Worm (Caenorhabditis elegans): ENCODE results near the gene C12D8.13.
A peak's percentile ranks its signal among the peaks of the same experiment; 100 is the strongest.

The C12D8.13 gene

DNA sequence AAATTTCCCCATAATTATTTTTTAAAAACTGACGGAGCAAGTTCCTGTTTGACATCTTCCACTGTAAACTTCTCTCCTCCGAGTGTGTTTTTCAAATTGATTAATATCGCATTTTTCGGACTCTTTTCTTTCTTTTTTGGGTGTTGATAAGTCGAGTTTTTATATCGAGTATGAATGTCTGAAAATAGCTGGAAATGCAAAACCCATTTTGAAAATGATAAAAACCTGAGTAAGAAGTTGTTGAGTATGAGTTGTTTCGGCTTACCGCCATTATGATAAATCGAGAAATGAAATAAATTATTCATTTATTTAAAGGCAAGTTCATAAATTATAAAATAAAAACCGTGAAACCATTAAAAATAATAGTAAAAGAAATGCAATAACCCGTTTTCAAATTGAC, 34.8 kb downstream of the C12D8.13 start, which contains the start of gene ZK856.18:
TSS of gene ZK856.18 (minus strand) at position 289 of the 400 bp plus-strand sequence.
- TF ChIP-seq lsy-2 (tag; optimal IDR thresholded peaks at IDR 0.05) (no peak), attf-4 (tag; optimal IDR thresholded peaks at IDR 0.05) (no peak), unc-62 (GFP tag; optimal IDR thresholded peaks at IDR 0.05 in 1 of 2) (peak in 1 of 2 experiments; percentile 90), unc-62 (tag; optimal IDR thresholded peaks at IDR 0.05) (no peak), ZK546.5 (tag; optimal IDR thresholded peaks at IDR 0.05) (no peak)

DNA sequence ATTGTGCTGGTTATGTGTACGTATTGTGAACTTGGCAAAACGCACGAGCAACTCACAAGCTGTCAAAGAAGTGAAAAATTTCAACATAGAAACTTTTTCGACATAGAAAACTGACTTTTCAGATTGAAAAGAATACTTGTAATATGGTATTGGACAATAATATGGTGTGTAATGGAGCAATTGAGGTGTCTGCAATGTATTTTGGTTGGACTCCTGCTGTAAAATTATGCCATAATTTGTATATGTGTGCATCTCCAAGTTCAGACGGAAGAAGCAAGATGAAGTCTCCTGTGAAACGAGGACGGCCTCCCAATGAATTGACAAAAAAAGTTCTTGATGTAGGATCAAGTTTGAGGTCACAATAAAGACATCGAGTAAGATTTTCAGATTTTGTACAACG, 36.7 kb downstream of the C12D8.13 start:
- TF ChIP-seq Y5F2A.4 (GFP tag; optimal IDR thresholded peaks at IDR 0.05) = no peak
- no peak for TF ChIP-seq hlh-30 (tag; optimal IDR thresholded peaks at IDR 0.05; ENCODE audit: insufficient read depth)
- TF ChIP-seq skn-1 (tag; optimal IDR thresholded peaks at IDR 0.05) = no peak
- TF ChIP-seq jun-1 (tag; optimal IDR thresholded peaks at IDR 0.05) = no peak
- TF ChIP-seq unc-62 (GFP tag; optimal IDR thresholded peaks at IDR 0.05 in 1 of 2) = peak in 1 of 2 experiments; percentile 77
- no peak for TF ChIP-seq unc-62 (tag; optimal IDR thresholded peaks at IDR 0.05)
- TF ChIP-seq nhr-6 (tag; optimal IDR thresholded peaks at IDR 0.05) = no peak
- peak; percentile 66 for TF ChIP-seq aha-1 (tag)
- TF ChIP-seq dve-1 (tag; optimal IDR thresholded peaks at IDR 0.05; ENCODE audit: insufficient read depth) = no peak
- TF ChIP-seq duxl-1 (tag; optimal IDR thresholded peaks at IDR 0.05; ENCODE audit: poor library complexity) = no peak

DNA sequence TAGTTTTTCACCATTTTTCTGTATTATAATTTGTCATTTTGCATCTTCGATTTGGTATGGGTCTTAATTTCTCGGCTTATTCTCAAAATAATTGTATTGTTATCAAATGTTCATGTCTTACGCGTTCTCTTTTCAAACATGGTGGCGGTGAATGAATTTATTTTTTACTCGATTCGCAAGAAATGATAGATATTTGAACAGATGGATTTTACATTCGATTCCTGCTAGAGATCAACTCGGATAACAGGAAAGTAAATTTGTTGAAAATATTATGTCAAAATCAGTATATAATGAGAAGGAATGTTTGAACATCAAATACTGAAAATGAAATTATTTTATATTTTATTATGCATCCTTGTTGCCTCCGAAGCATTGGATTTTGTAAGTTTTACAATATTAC, 37.5 kb downstream of the C12D8.13 start, which contains the start of gene ZK856.4:
TSS of gene ZK856.4 (plus strand) at position 301 of the 400 bp plus-strand sequence.
- no peak for TF ChIP-seq lin-39 (tag; optimal IDR thresholded peaks at IDR 0.05)
- no peak for TF ChIP-seq pha-4 (GFP tag; IDR thresholded peaks at IDR 0.05)
- TF ChIP-seq pha-4 (tag; optimal IDR thresholded peaks at IDR 0.05) = no peak
- TF ChIP-seq dmd-6 (GFP tag; IDR thresholded peaks at IDR 0.05) = no peak
- TF ChIP-seq daf-16 (GFP tag; optimal IDR thresholded peaks at IDR 0.05) = no peak
- TF ChIP-seq daf-16 (tag; optimal IDR thresholded peaks at IDR 0.05) = no peak
- no peak for TF ChIP-seq sdz-12 (GFP tag; optimal IDR thresholded peaks at IDR 0.05)
- TF ChIP-seq F10B5.3 (tag; optimal IDR thresholded peaks at IDR 0.05) = no peak
- no peak for TF ChIP-seq ama-1 (optimal IDR thresholded peaks at IDR 0.05)

DNA sequence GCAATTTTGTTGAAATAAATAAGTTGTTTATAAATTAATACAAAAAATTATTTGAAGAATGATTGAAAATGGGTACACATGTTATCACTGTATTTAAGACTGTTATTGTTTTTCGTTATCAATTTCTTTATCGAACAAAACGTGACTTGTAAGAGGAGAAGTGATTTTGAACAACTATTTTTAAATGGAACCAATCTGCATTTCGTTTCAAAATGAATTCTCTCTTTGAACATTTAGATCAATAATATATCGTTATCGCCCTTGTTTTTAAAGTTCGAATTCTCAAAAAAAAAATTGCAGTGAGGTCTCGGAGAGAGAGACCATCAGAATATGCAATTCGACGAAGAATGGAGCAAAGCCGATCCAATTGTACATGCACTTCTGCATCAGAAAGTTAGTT, 41.3 kb downstream of the C12D8.13 start, which contains the start of gene cul-5:
TSS of gene cul-5 (plus strand) at position 301 of the 400 bp plus-strand sequence.
- no peak for TF ChIP-seq daf-16 (GFP tag; optimal IDR thresholded peaks at IDR 0.05)
- peak; percentile 49 for TF ChIP-seq daf-16 (tag; optimal IDR thresholded peaks at IDR 0.05)
- TF ChIP-seq hif-1 (tag; optimal IDR thresholded peaks at IDR 0.05) = peak in 1 of 2 experiments; percentile 74
- peak; percentile 27 for TF ChIP-seq nhr-28 (tag; optimal IDR thresholded peaks at IDR 0.05)
- TF ChIP-seq dve-1 (tag; optimal IDR thresholded peaks at IDR 0.05; ENCODE audit: insufficient read depth) = peak; percentile 4
- no peak for TF ChIP-seq spr-1 (tag; optimal IDR thresholded peaks at IDR 0.05)

DNA sequence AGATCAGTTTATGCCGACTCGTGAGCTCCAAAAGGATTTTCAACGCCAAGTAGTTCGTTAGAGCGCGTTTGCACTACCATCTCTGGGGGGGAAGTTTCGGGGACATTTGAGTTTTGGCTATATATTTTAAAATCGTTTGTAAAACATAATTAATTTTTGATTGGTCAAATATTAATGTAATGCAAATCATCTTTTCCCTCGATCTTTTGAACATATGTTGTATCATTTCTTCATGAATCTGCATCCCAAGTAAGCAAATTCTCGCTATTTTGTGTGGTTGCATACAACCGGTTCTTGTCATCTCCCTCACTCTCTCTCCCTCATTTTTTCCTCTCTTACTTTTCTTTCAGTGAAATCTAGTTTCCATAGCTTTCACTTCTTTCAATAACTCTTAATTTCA, 42.3 kb downstream of the C12D8.13 start:
- TF ChIP-seq nhr-25 (tag; optimal IDR thresholded peaks at IDR 0.05; ENCODE audit: borderline replicate concordance, insufficient read depth) (no peak), ctbp-1 (GFP tag; IDR thresholded peaks at IDR 0.05) (0 out of 2 replicates have a peak, but pooled peaks have one; percentile 22), mxl-3 (GFP tag; optimal IDR thresholded peaks at IDR 0.05) (peak; percentile 24), ceh-44 (GFP tag; IDR thresholded peaks at IDR 0.05) (no peak), aly-2 (tag; optimal IDR thresholded peaks at IDR 0.05) (no peak), T20F7.1 (GFP tag; optimal IDR thresholded peaks at IDR 0.05) (peak; percentile 51), lin-15B (tag; optimal IDR thresholded peaks at IDR 0.05) (no peak), lin-38 (GFP tag; IDR thresholded peaks at IDR 0.05) (peak; percentile 93), snpc-4 (tag; optimal IDR thresholded peaks at IDR 0.05) (no peak), unc-130 (GFP tag; optimal IDR thresholded peaks at IDR 0.05) (peak; percentile 17), hlh-11 (tag; optimal IDR thresholded peaks at IDR 0.05) (peak; percentile 59), daf-8 (GFP tag; IDR thresholded peaks at IDR 0.05) (no peak), fkh-10 (GFP tag; optimal IDR thresholded peaks at IDR 0.05) (peak; percentile 53), daf-16 (GFP tag; optimal IDR thresholded peaks at IDR 0.05) (no peak), daf-16 (tag; optimal IDR thresholded peaks at IDR 0.05) (peak; percentile 12), F49E8.2 (tag; optimal IDR thresholded peaks at IDR 0.05; ENCODE audit: borderline replicate concordance) (no peak), hlh-30 (tag; optimal IDR thresholded peaks at IDR 0.05; ENCODE audit: insufficient read depth) (peak; percentile 64), dmd-6 (GFP tag; IDR thresholded peaks at IDR 0.05) (peak; percentile 16; the same call in 1 of the 2 replicates), F37D6.2 (tag; optimal IDR thresholded peaks at IDR 0.05) (no peak), hif-1 (tag; optimal IDR thresholded peaks at IDR 0.05) (peak in 1 of 2 experiments; percentile 72), Y5F2A.4 (GFP tag; optimal IDR thresholded peaks at IDR 0.05) (no peak), duxl-1 (tag; optimal IDR thresholded peaks at IDR 0.05; ENCODE audit: poor library complexity) (no peak), rbr-2 (tag; optimal IDR thresholded peaks at IDR 0.05) (peak; percentile 63), spr-1 (tag; optimal IDR thresholded peaks at IDR 0.05) (peak; percentile 14), mdl-1 (tag; optimal IDR thresholded peaks at IDR 0.05) (peak in 1 of 2 experiments; percentile 17)
